Worm (Caenorhabditis elegans) whole organism, L3 larva: ENCODE data around the gene nlp-11.

Source experiments
- aly-2 ChIP-seq: fragments of 150-350 bp; optimal IDR thresholded peaks from 2 replicates; lab custom pipeline; 2014; ENCODE audit warnings: missing biosample characterization, missing genetic modification characterization
- ceh-28 ChIP-seq: fragments of 150-350 bp; optimal IDR thresholded peaks from 2 replicates; lab custom pipeline; 2014; ENCODE audit warnings: missing biosample characterization, missing genetic modification reagents, missing genetic modification characterization
- lin-39 ChIP-seq: fragments of 150-350 bp; optimal IDR thresholded peaks from 2 replicates; lab custom pipeline; 2018; ENCODE audit warnings: missing biosample characterization, missing genetic modification reagents, missing genetic modification characterization
- nhr-11 ChIP-seq: fragments of 150-350 bp; optimal IDR thresholded peaks from 2 replicates; lab custom pipeline; 2014; ENCODE audit warnings: missing biosample characterization, missing genetic modification characterization
- nhr-12 ChIP-seq: fragments of 150-350 bp; optimal IDR thresholded peaks from 2 replicates; lab custom pipeline; 2014; ENCODE audit warnings: missing biosample characterization, missing genetic modification characterization
- nhr-25 ChIP-seq: sonication (generic microtip); optimal IDR thresholded peaks from 2 replicates; lab custom pipeline; 2017; ENCODE audit warnings: missing biosample characterization, missing genetic modification characterization
- nhr-28 ChIP-seq: fragments of 150-350 bp; optimal IDR thresholded peaks from 2 replicates; lab custom pipeline; 2014; ENCODE audit warnings: missing biosample characterization, missing genetic modification characterization
- nhr-76 ChIP-seq: fragments of 150-350 bp; sonication (generic microtip); optimal IDR thresholded peaks from 5 replicates; lab custom pipeline; 2014; ENCODE audit warnings: missing biosample characterization, missing genetic modification characterization
- sea-2 ChIP-seq: fragments of 150-350 bp; sonication (generic microtip); optimal IDR thresholded peaks from 4 replicates; lab custom pipeline; 2014; ENCODE audit warnings: missing biosample characterization, missing genetic modification reagents, missing genetic modification characterization
- tbx-2 ChIP-seq: sonication (generic microtip); optimal IDR thresholded peaks from 2 replicates; lab custom pipeline; 2016; ENCODE audit warnings: mild to moderate bottlenecking, missing genetic modification characterization, missing compliant biosample characterization
- unc-39 ChIP-seq: sonication (generic microtip); optimal IDR thresholded peaks from 4 replicates; lab custom pipeline; 2017; ENCODE audit warnings: missing biosample characterization, missing genetic modification characterization
- zag-1 ChIP-seq: fragments of 150-350 bp; optimal IDR thresholded peaks from 2 replicates; lab custom pipeline; 2014; ENCODE audit warnings: missing biosample characterization, missing genetic modification characterization

ce11 chrII:9703601-9704000 lies 11.9 kb upstream of the nlp-11 start, which contains the start of gene mop-25.2:
- no peak for TF ChIP-seq tbx-2
- TF ChIP-seq nhr-25, result no peak
- no peak for TF ChIP-seq nhr-76 (tag; lab: Kevin White, UChicago)
- no peak for TF ChIP-seq sea-2 (GFP tag; lab: Kevin White, UChicago)
- TF ChIP-seq nhr-12, result no peak
- no peak for TF ChIP-seq nhr-11 (tag; lab: Kevin White, UChicago)
- no peak for TF ChIP-seq nhr-28
- TF ChIP-seq unc-39 (tag; lab: Kevin White, UChicago), result no peak
- TF ChIP-seq aly-2 (tag; lab: Kevin White, UChicago), result no peak
- peak; percentile 17 for TF ChIP-seq ceh-28 (tag; lab: Kevin White, UChicago)
- no peak for TF ChIP-seq zag-1 (tag; lab: Kevin White, UChicago)
- no peak for TF ChIP-seq lin-39 (tag; lab: Kevin White, UChicago)
